Worm (Caenorhabditis elegans): ENCODE measurements around the gene shn-1.

ce11 chrII:11335670-11336069 is 55.1 kb downstream of the shn-1 start:
- no peak for TF ChIP-seq T26A5.8 (tag; optimal IDR thresholded peaks at IDR 0.05)
- no peak for TF ChIP-seq ztf-18 (tag; optimal IDR thresholded peaks at IDR 0.05)

Measured in whole organism, young adult.